Worm (Caenorhabditis elegans): ENCODE results near the gene gpch-1.

Gene gpch-1

DNA sequence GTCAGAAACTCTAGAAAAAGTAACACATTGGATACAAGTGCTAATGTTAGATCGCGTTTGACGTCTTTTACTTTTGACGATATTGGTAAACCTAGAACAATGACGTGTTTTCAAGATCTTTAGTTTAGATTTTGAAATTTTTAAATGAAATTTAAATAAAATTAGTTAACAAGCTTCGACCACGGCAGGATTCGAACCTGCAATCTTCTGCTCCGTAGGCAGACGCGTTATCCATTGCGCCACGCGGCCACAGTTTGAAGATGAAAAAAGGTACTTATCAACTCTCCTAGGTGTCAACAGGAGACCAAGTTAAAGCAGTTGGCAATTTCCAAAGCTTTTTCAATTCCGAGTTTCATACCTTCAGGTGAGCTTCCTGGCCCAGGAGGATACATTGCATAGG is 41.0 kb downstream of the gpch-1 start:
- TF ChIP-seq tbx-8 (GFP tag; optimal IDR thresholded peaks at IDR 0.05) = no peak
- TF ChIP-seq ham-2 (GFP tag; optimal IDR thresholded peaks at IDR 0.05) = no peak
- no peak for TF ChIP-seq mls-2 (tag; optimal IDR thresholded peaks at IDR 0.05)
- no peak for TF ChIP-seq unc-39 (tag; optimal IDR thresholded peaks at IDR 0.05)
- no peak for TF ChIP-seq flh-1 (GFP tag; optimal IDR thresholded peaks at IDR 0.05)
- no peak for TF ChIP-seq ceh-43 (GFP tag; optimal IDR thresholded peaks at IDR 0.05)
- TF ChIP-seq nhr-12 (tag; optimal IDR thresholded peaks at IDR 0.05) = no peak
- no peak for TF ChIP-seq nhr-237 (tag; optimal IDR thresholded peaks at IDR 0.05)
- no peak for TF ChIP-seq unc-120 (tag; optimal IDR thresholded peaks at IDR 0.05; ENCODE audit: poor library complexity, severe bottlenecking)
- TF ChIP-seq ztf-11 (tag; optimal IDR thresholded peaks at IDR 0.05) = no peak
- TF ChIP-seq snpc-4 (tag; optimal IDR thresholded peaks at IDR 0.05) = no peak
- no peak for TF ChIP-seq hlh-1 (tag; optimal IDR thresholded peaks at IDR 0.05)
- TF ChIP-seq M03D4.4 (tag; optimal IDR thresholded peaks at IDR 0.05) = no peak
- no peak for TF ChIP-seq pha-4 (tag; optimal IDR thresholded peaks at IDR 0.05)
- no peak for TF ChIP-seq blmp-1 (tag; optimal IDR thresholded peaks at IDR 0.05)
- no peak for TF ChIP-seq elt-1 (tag; optimal IDR thresholded peaks at IDR 0.05; ENCODE audit: borderline replicate concordance, insufficient read depth)
- TF ChIP-seq nhr-76 (tag; optimal IDR thresholded peaks at IDR 0.05) = no peak
- no peak for TF ChIP-seq ces-1 (GFP tag; optimal IDR thresholded peaks at IDR 0.05)

DNA sequence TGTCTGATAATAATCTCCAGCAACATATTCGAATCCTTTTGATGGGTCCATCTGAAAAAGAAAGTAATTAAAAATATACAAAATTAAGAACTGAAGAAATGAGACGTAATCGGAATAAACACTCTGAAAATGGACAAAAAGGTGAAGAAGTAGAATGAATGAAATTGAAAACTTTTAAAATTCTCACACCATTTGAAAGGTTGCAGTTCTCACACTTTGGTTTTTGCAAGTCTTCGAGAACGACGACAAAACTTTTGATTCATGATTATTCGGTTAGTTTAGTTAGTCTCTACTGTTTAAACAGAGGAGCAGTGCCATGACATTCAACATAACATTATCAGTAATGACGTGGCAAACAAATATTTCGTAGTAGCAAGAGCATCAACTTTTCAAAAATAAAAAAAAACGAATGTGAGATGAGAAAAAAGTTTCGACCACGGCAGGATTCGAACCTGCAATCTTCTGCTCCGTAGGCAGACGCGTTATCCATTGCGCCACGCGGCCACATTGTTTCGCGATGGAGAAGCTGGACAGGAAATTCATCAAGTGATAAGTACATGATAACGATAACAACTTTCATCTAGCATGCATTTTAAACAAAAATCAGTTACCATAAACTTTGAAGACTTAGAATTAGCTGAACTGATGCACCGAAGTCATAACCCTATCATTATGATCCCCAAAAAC is 41.7 kb downstream of the gpch-1 start, which contains the start of gene ceh-43:
TSS of gene ceh-43 (minus strand) at position 51 of the 687 bp plus-strand sequence.
- TF ChIP-seq ham-2 (GFP tag; optimal IDR thresholded peaks at IDR 0.05) (no peak), lin-32 (GFP tag; optimal IDR thresholded peaks at IDR 0.05) (no peak), zip-8 (tag; optimal IDR thresholded peaks at IDR 0.05) (no peak), cnd-1 (tag; optimal IDR thresholded peaks at IDR 0.05) (no peak), M03D4.4 (tag; optimal IDR thresholded peaks at IDR 0.05) (no peak), ceh-43 (GFP tag; optimal IDR thresholded peaks at IDR 0.05) (no peak), sptf-1 (tag; optimal IDR thresholded peaks at IDR 0.05) (no peak), nhr-237 (tag; optimal IDR thresholded peaks at IDR 0.05) (no peak), mls-2 (tag; optimal IDR thresholded peaks at IDR 0.05) (no peak), nhr-76 (tag; optimal IDR thresholded peaks at IDR 0.05) (no peak), bed-3 (GFP tag; optimal IDR thresholded peaks at IDR 0.05) (no peak), unc-120 (tag; optimal IDR thresholded peaks at IDR 0.05; ENCODE audit: poor library complexity, severe bottlenecking) (no peak), pha-4 (tag; optimal IDR thresholded peaks at IDR 0.05) (no peak), ces-1 (GFP tag; optimal IDR thresholded peaks at IDR 0.05) (no peak), blmp-1 (tag; optimal IDR thresholded peaks at IDR 0.05) (no peak), mab-5 (tag; optimal IDR thresholded peaks at IDR 0.05) (no peak), flh-1 (GFP tag; optimal IDR thresholded peaks at IDR 0.05) (no peak), tbx-8 (GFP tag; optimal IDR thresholded peaks at IDR 0.05) (no peak)

DNA sequence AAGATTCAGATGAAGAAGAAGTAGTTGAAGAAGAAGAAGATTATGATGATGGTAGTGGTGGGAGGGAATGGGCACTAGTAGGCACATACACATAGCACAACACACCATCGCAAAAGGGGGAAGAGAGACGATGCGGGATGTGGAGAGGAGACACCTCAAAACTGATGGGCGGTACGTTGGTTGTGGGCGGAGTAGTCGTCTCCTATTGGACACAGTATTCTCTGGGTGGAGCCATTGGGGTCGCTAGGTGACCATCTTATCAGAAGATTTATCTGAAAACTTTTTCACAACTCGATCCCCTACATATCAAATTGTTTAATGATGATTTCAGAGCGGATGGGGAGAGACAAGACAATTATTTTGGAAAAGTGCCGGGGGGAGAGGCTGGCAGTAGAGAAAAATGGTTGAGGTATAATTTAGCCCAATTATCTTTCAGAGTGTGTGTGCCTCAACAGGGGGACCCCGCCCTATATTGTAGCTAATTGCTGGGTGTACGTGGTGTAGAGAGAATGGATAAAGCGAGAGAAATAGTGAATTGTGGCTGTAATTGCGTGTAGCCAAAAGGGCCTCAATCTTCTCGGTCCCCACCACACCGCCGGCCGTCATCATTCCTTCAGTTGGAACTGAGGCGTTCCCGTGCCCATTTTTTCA is 42.5 kb downstream of the gpch-1 start:
- TF ChIP-seq ceh-43 (GFP tag; optimal IDR thresholded peaks at IDR 0.05) (peak; percentile 99), elt-3 (tag; optimal IDR thresholded peaks at IDR 0.05) (no peak), lsy-2 (tag; optimal IDR thresholded peaks at IDR 0.05) (peak; percentile 71), ztf-11 (tag; optimal IDR thresholded peaks at IDR 0.05) (no peak), unc-62 (GFP tag; optimal IDR thresholded peaks at IDR 0.05) (no peak), zip-8 (tag; optimal IDR thresholded peaks at IDR 0.05) (no peak), nhr-28 (tag; optimal IDR thresholded peaks at IDR 0.05) (no peak), ham-2 (GFP tag; optimal IDR thresholded peaks at IDR 0.05) (peak; percentile 44), unc-39 (tag; optimal IDR thresholded peaks at IDR 0.05) (no peak), nhr-237 (tag; optimal IDR thresholded peaks at IDR 0.05) (no peak), nhr-2 (tag; optimal IDR thresholded peaks at IDR 0.05) (no peak), mep-1 (tag; optimal IDR thresholded peaks at IDR 0.05) (no peak), lin-13 (tag; optimal IDR thresholded peaks at IDR 0.05) (no peak), mls-2 (tag; optimal IDR thresholded peaks at IDR 0.05) (peak; percentile 50), hlh-1 (tag; optimal IDR thresholded peaks at IDR 0.05) (no peak), ces-1 (GFP tag; optimal IDR thresholded peaks at IDR 0.05) (no peak), nhr-12 (tag; optimal IDR thresholded peaks at IDR 0.05) (no peak), ceh-83 (GFP tag; optimal IDR thresholded peaks at IDR 0.05) (no peak), tbx-8 (GFP tag; optimal IDR thresholded peaks at IDR 0.05) (no peak), unc-120 (tag; optimal IDR thresholded peaks at IDR 0.05; ENCODE audit: poor library complexity, severe bottlenecking) (no peak), bed-3 (GFP tag; optimal IDR thresholded peaks at IDR 0.05) (no peak), nhr-76 (tag; optimal IDR thresholded peaks at IDR 0.05) (no peak), sptf-1 (tag; optimal IDR thresholded peaks at IDR 0.05) (peak; percentile 39), snpc-4 (tag; optimal IDR thresholded peaks at IDR 0.05) (no peak), mab-5 (tag; optimal IDR thresholded peaks at IDR 0.05) (no peak), cnd-1 (tag; optimal IDR thresholded peaks at IDR 0.05) (no peak), M03D4.4 (tag; optimal IDR thresholded peaks at IDR 0.05) (no peak), sem-2 (GFP tag; optimal IDR thresholded peaks at IDR 0.05) (no peak), elt-1 (tag; optimal IDR thresholded peaks at IDR 0.05; ENCODE audit: borderline replicate concordance, insufficient read depth) (no peak), drap-1 (GFP tag; optimal IDR thresholded peaks at IDR 0.05) (no peak), pha-4 (tag; optimal IDR thresholded peaks at IDR 0.05) (no peak), lin-32 (GFP tag; optimal IDR thresholded peaks at IDR 0.05) (no peak), flh-1 (GFP tag; optimal IDR thresholded peaks at IDR 0.05) (no peak), blmp-1 (tag; optimal IDR thresholded peaks at IDR 0.05) (no peak), ceh-39 (tag; optimal IDR thresholded peaks at IDR 0.05) (no peak)
